Fruit fly (Drosophila melanogaster) whole organism, embryonic: ENCODE data around the gene CG10286.

Experiments used
- CG11093 ChIP-seq: fragments of 200-800 bp; sonication (Bioruptor generic); IDR thresholded peaks from 3 replicates; pipeline ENCODE4 v1.3.6; 2022; ENCODE audit warnings: missing biosample characterization, missing genetic modification characterization
- Camta ChIP-seq: fragments of 200-800 bp; sonication (Bioruptor generic); optimal IDR thresholded peaks from 2 replicates; lab custom pipeline; 2016; ENCODE audit warnings: missing biosample characterization, missing genetic modification characterization
- gt ChIP-seq: fragments of 200-800 bp; sonication (Bioruptor generic); IDR thresholded peaks from 2 replicates; pipeline ENCODE4 v1.3.6; 2022; ENCODE audit warnings: missing biosample characterization, missing genetic modification characterization
- pfk ChIP-seq: fragments of 200-800 bp; sonication (Bioruptor generic); optimal IDR thresholded peaks from 2 replicates; lab custom pipeline; 2018; ENCODE audit warnings: missing biosample characterization, mild to moderate bottlenecking, missing genetic modification characterization, moderate library complexity
- psq ChIP-seq: fragments of 200-800 bp; sonication (Bioruptor generic); optimal IDR thresholded peaks from 2 replicates; lab custom pipeline; 2017; ENCODE audit warnings: missing biosample characterization, missing genetic modification characterization

DNA sequence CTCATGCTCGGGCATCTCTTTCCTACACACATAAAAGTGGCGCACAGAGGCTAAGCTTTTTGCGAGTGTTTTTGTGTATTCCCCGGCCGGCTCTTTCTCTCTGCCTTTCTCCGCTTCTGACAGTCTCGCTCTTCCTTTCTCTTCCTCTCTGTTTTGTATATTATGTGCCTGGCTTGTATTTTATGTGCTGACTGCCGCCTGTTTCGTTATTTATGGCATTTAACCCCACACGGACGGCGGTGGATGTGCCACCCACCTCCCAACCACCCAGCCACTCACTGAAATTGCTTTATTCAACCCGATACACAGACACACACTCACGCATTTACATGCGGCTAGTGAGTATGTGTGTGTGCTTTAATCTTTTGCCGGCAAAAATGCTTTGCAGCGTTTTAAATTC, 51.2 kb downstream of the CG10286 start:
- TF ChIP-seq gt (no peak), Camta (GFP tag; lab: Kevin White, UChicago) (no peak), psq (GFP tag; lab: Kevin White, UChicago) (no peak), pfk (GFP tag; lab: Kevin White, UChicago) (no peak), CG11093 (GFP tag; lab: Robert Waterston, UW) (no peak)
